Worm (Caenorhabditis elegans) whole organism, mixed stage, embryonic: ENCODE results near the gene F14D2.19.
A peak's percentile ranks its signal among the peaks of the same experiment; 100 is the strongest.

Experiments
- M03D4.4 ChIP-seq: sonication (generic microtip); optimal IDR thresholded peaks from 2 replicates; lab custom pipeline; 2017; ENCODE audit warnings: mild to moderate bottlenecking, missing genetic modification characterization, missing compliant biosample characterization
- bed-3 ChIP-seq: fragments of 200-800 bp; sonication (Bioruptor generic); optimal IDR thresholded peaks from 3 replicates; lab custom pipeline; 2018; ENCODE audit warnings: mild to moderate bottlenecking, missing genetic modification characterization, moderate library complexity, missing compliant biosample characterization
- ceh-39 ChIP-seq: fragments of 150-350 bp; optimal IDR thresholded peaks from 2 replicates; lab custom pipeline; 2014; ENCODE audit warnings: missing biosample characterization, missing genetic modification characterization
- ceh-43 ChIP-seq: fragments of 200-800 bp; sonication (Bioruptor generic); optimal IDR thresholded peaks from 2 replicates; lab custom pipeline; 2018; ENCODE audit warnings: mild to moderate bottlenecking, missing genetic modification characterization, moderate library complexity, missing compliant biosample characterization
- ceh-83 ChIP-seq: fragments of 200-800 bp; sonication (Bioruptor generic); optimal IDR thresholded peaks from 2 replicates; lab custom pipeline; 2018; ENCODE audit warnings: mild to moderate bottlenecking, missing genetic modification characterization, missing compliant biosample characterization
- ces-1 ChIP-seq: fragments of 150-350 bp; optimal IDR thresholded peaks from 2 replicates; lab custom pipeline; 2014; ENCODE audit warnings: missing biosample characterization, missing genetic modification reagents, missing genetic modification characterization
- cnd-1 ChIP-seq: fragments of 200-800 bp; sonication (Bioruptor generic); optimal IDR thresholded peaks from 2 replicates; lab custom pipeline; 2018; ENCODE audit warnings: mild to moderate bottlenecking, missing genetic modification characterization, missing compliant biosample characterization
- drap-1 ChIP-seq: fragments of 200-800 bp; sonication (Bioruptor generic); optimal IDR thresholded peaks from 3 replicates; lab custom pipeline; 2018; ENCODE audit warnings: mild to moderate bottlenecking, missing genetic modification characterization, missing compliant biosample characterization
- elt-1 ChIP-seq: sonication (generic microtip); optimal IDR thresholded peaks from 2 replicates; lab custom pipeline; 2017; ENCODE audit warnings: missing genetic modification characterization, mild to moderate bottlenecking, missing compliant biosample characterization, antibody characterized with exemption, moderate library complexity, borderline replicate concordance; ENCODE audit not compliant: insufficient read depth
- flh-1 ChIP-seq: fragments of 200-800 bp; sonication (Bioruptor generic); optimal IDR thresholded peaks from 2 replicates; lab custom pipeline; 2018; ENCODE audit warnings: mild to moderate bottlenecking, missing genetic modification characterization, moderate library complexity, missing compliant biosample characterization
- hlh-1 ChIP-seq: fragments of 150-350 bp; optimal IDR thresholded peaks from 2 replicates; lab custom pipeline; 2014; ENCODE audit warnings: missing biosample characterization, missing genetic modification reagents, missing genetic modification characterization
- lin-13 ChIP-seq: fragments of 150-350 bp; optimal IDR thresholded peaks from 2 replicates; lab custom pipeline; 2014; ENCODE audit warnings: missing biosample characterization, missing genetic modification characterization
- lin-32 ChIP-seq: fragments of 200-800 bp; sonication (Bioruptor generic); optimal IDR thresholded peaks from 2 replicates; lab custom pipeline; 2018; ENCODE audit warnings: mild to moderate bottlenecking, missing genetic modification characterization, missing compliant biosample characterization
- mab-5 ChIP-seq: fragments of 150-350 bp; optimal IDR thresholded peaks from 2 replicates; lab custom pipeline; 2014; ENCODE audit warnings: missing biosample characterization, missing genetic modification characterization
- mep-1 ChIP-seq: fragments of 150-350 bp; optimal IDR thresholded peaks from 2 replicates; lab custom pipeline; 2017; ENCODE audit warnings: missing biosample characterization, missing genetic modification reagents, missing genetic modification characterization, inconsistent platforms
- mls-2 ChIP-seq: sonication (generic microtip); optimal IDR thresholded peaks from 2 replicates; lab custom pipeline; 2016; ENCODE audit warnings: mild to moderate bottlenecking, missing genetic modification characterization, moderate library complexity, missing compliant biosample characterization
- nhr-2 ChIP-seq: fragments of 150-350 bp; optimal IDR thresholded peaks from 2 replicates; lab custom pipeline; 2014; ENCODE audit warnings: missing biosample characterization, missing genetic modification characterization
- nhr-237 ChIP-seq: fragments of 150-350 bp; optimal IDR thresholded peaks from 2 replicates; lab custom pipeline; 2014; ENCODE audit warnings: missing biosample characterization, missing genetic modification characterization
- nhr-28 ChIP-seq: fragments of 150-350 bp; optimal IDR thresholded peaks from 2 replicates; lab custom pipeline; 2014; ENCODE audit warnings: missing biosample characterization, missing genetic modification characterization
- nhr-76 ChIP-seq: sonication (generic microtip); optimal IDR thresholded peaks from 2 replicates; lab custom pipeline; 2017; ENCODE audit warnings: missing biosample characterization, missing genetic modification characterization
- pha-4 ChIP-seq: fragments of 150-350 bp; optimal IDR thresholded peaks from 2 replicates; lab custom pipeline; 2018; ENCODE audit warnings: missing biosample characterization, missing genetic modification reagents, missing genetic modification characterization
- sem-2 ChIP-seq: fragments of 200-800 bp; sonication (Bioruptor generic); optimal IDR thresholded peaks from 2 replicates; lab custom pipeline; 2018; ENCODE audit warnings: mild to moderate bottlenecking, missing genetic modification characterization, missing compliant biosample characterization
- snpc-4 ChIP-seq: fragments of 150-350 bp; optimal IDR thresholded peaks from 2 replicates; lab custom pipeline; 2014; ENCODE audit warnings: missing biosample characterization, missing genetic modification characterization
- sptf-1 ChIP-seq: sonication (generic microtip); optimal IDR thresholded peaks from 2 replicates; lab custom pipeline; 2017; ENCODE audit warnings: mild to moderate bottlenecking, missing genetic modification characterization, moderate library complexity, missing compliant biosample characterization
- tbx-8 ChIP-seq: fragments of 200-800 bp; sonication (Bioruptor generic); optimal IDR thresholded peaks from 2 replicates; lab custom pipeline; 2018; ENCODE audit warnings: mild to moderate bottlenecking, missing genetic modification characterization, moderate library complexity, missing compliant biosample characterization
- unc-120 ChIP-seq: sonication (generic microtip); optimal IDR thresholded peaks from 2 replicates; lab custom pipeline; 2017; ENCODE audit warnings: missing genetic modification characterization, missing compliant biosample characterization; ENCODE audit not compliant: poor library complexity, severe bottlenecking
- unc-39 ChIP-seq: fragments of 150-350 bp; optimal IDR thresholded peaks from 2 replicates; lab custom pipeline; 2014; ENCODE audit warnings: missing biosample characterization, missing genetic modification characterization
- unc-62 ChIP-seq: fragments of 150-350 bp; optimal IDR thresholded peaks from 2 replicates; lab custom pipeline; 2014; ENCODE audit warnings: missing biosample characterization, missing genetic modification reagents, missing genetic modification characterization
- zip-8 ChIP-seq: fragments of 150-350 bp; optimal IDR thresholded peaks from 2 replicates; lab custom pipeline; 2014; ENCODE audit warnings: missing biosample characterization, missing genetic modification characterization
- ztf-11 ChIP-seq: fragments of 150-350 bp; optimal IDR thresholded peaks from 2 replicates; lab custom pipeline; 2014; ENCODE audit warnings: missing biosample characterization, missing genetic modification characterization

F14D2.19 gene

ce11 chrII:3337039-3337438, at the start of gene F14D2.19:
TSS of gene F14D2.19 (minus strand) at chrII:3337139.
- no peak for TF ChIP-seq mls-2 (tag; lab: Kevin White, UChicago)
- no peak for TF ChIP-seq ceh-43
- no peak for TF ChIP-seq flh-1 (GFP tag; lab: Kevin White, UChicago)
- no peak for TF ChIP-seq cnd-1 (tag; lab: Kevin White, UChicago)
- no peak for TF ChIP-seq unc-120
- no peak for TF ChIP-seq nhr-237
- no peak for TF ChIP-seq nhr-2 (tag; lab: Kevin White, UChicago)
- no peak for TF ChIP-seq unc-62 (GFP tag; lab: Kevin White, UChicago)
- no peak for TF ChIP-seq nhr-28
- no peak for TF ChIP-seq ceh-39 (tag; lab: Kevin White, UChicago)
- no peak for TF ChIP-seq ztf-11
- TF ChIP-seq M03D4.4 (tag; lab: Kevin White, UChicago) = no peak
- TF ChIP-seq drap-1 = no peak
- TF ChIP-seq, all 35 proteins: peak for 0

ce11 chrII:3385736-3386135, 48.8 kb upstream of the F14D2.19 start, which contains the start of gene T06D4.2:
TSS of gene T06D4.2 (minus strand) at chrII:3385905.
- TF ChIP-seq ceh-43 (no peak), lin-13 (tag; lab: Kevin White, UChicago) (no peak), snpc-4 (tag; lab: Kevin White, UChicago) (no peak), mab-5 (tag; lab: Kevin White, UChicago) (no peak), nhr-28 (no peak), ceh-39 (tag; lab: Kevin White, UChicago) (no peak)

- no peak for TF ChIP-seq sptf-1 (tag; lab: Kevin White, UChicago)
- no peak for TF ChIP-seq M03D4.4 (tag; lab: Kevin White, UChicago)
- TF ChIP-seq nhr-76 = no peak
- no peak for TF ChIP-seq ces-1 (GFP tag; lab: Kevin White, UChicago)
- TF ChIP-seq nhr-28 = no peak
- no peak for TF ChIP-seq tbx-8
- no peak for TF ChIP-seq mab-5 (tag; lab: Kevin White, UChicago)
- no peak for TF ChIP-seq pha-4 (tag; lab: Kevin White, UChicago)
- no peak for TF ChIP-seq cnd-1 (tag; lab: Kevin White, UChicago)
Measured at ce11 chrII:3383116-3383515, 46.2 kb upstream of the F14D2.19 start.

ce11 chrII:3381510-3381909, 44.6 kb upstream of the F14D2.19 start, which contains the start of gene T06D4.1:
TSS of gene T06D4.1 (plus strand) at chrII:3381830.
- TF ChIP-seq lin-32 (GFP tag; lab: Kevin White, UChicago) = no peak
- no peak for TF ChIP-seq mep-1 (tag; lab: Kevin White, UChicago)
- no peak for TF ChIP-seq ceh-43
- no peak for TF ChIP-seq pha-4 (tag; lab: Kevin White, UChicago)
- no peak for TF ChIP-seq ceh-83
- no peak for TF ChIP-seq M03D4.4 (tag; lab: Kevin White, UChicago)
- TF ChIP-seq unc-39 (tag; lab: Kevin White, UChicago) = no peak

- TF ChIP-seq cnd-1 (tag; lab: Kevin White, UChicago) (no peak), snpc-4 (tag; lab: Kevin White, UChicago) (no peak), ceh-83 (no peak)
Measured at ce11 chrII:3378275-3378674, 41.3 kb upstream of the F14D2.19 start, which contains the start of gene Y49F6C.2. TSS of gene Y49F6C.2 (plus strand) at chrII:3378575.

ce11 chrII:3376789-3377188, 39.9 kb upstream of the F14D2.19 start, which contains the start of gene bath-9:
TSS of gene bath-9 (plus strand) at chrII:3377089.
- TF ChIP-seq unc-62 (GFP tag; lab: Kevin White, UChicago) (no peak), nhr-2 (tag; lab: Kevin White, UChicago) (peak; percentile 8)

ce11 chrII:3375302-3375701, 38.4 kb upstream of the F14D2.19 start:
- TF ChIP-seq sem-2 (GFP tag; lab: Kevin White, UChicago) = no peak
- TF ChIP-seq ceh-43 = no peak
- TF ChIP-seq bed-3 (GFP tag; lab: Kevin White, UChicago) = no peak
- no peak for TF ChIP-seq drap-1
- TF ChIP-seq mab-5 (tag; lab: Kevin White, UChicago) = no peak
- no peak for TF ChIP-seq zip-8 (tag; lab: Kevin White, UChicago)
- TF ChIP-seq ces-1 (GFP tag; lab: Kevin White, UChicago) = no peak
- no peak for TF ChIP-seq elt-1 (tag; lab: Kevin White, UChicago)
- no peak for TF ChIP-seq mls-2 (tag; lab: Kevin White, UChicago)
- TF ChIP-seq hlh-1 = no peak
- no peak for TF ChIP-seq nhr-76
- TF ChIP-seq tbx-8 = no peak
